Worm (Caenorhabditis elegans): ENCODE data around the gene F52E1.3.

DNA sequence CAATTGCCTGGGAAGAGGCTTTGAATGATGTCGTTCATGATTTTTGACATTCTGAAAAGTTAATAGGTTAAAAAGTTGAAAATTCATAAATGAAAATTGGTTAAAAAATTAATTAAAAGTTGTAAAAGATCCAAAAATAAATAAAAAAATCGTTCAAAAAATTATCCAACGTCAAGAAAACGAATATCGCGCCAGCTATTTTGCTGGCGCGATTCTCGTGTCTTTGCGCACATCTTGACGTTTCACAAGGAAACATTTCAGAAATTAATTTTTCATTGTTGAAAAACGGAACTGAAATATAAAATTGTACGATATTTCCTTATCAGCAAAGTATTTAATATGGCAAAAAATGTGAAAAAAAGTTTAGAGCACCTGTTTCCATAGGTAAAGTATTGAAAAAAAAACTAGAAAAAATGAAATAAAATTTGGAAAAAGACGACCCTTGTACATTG is 35.5 kb upstream of the F52E1.3 start, which contains the start of gene mpdu-1:
- TF ChIP-seq zip-5 (tag; optimal IDR thresholded peaks at IDR 0.05): no peak
- TF ChIP-seq ama-1 (optimal IDR thresholded peaks at IDR 0.05): no peak
- TF ChIP-seq nhr-11 (tag; optimal IDR thresholded peaks at IDR 0.05): no peak
- TF ChIP-seq dmd-4 (tag; optimal IDR thresholded peaks at IDR 0.05; ENCODE audit: borderline replicate concordance): no peak
- no peak for TF ChIP-seq fkh-10 (GFP tag; optimal IDR thresholded peaks at IDR 0.05)
- TF ChIP-seq C08G9.2 (tag; optimal IDR thresholded peaks at IDR 0.05): no peak
- TF ChIP-seq fax-1 (tag; optimal IDR thresholded peaks at IDR 0.05): no peak
- no peak for TF ChIP-seq madf-2 (tag; optimal IDR thresholded peaks at IDR 0.05)
- no peak for TF ChIP-seq sox-4 (tag; optimal IDR thresholded peaks at IDR 0.05)
- TF ChIP-seq npax-4 (tag; optimal IDR thresholded peaks at IDR 0.05): no peak
- no peak for TF ChIP-seq ceh-9 (tag; optimal IDR thresholded peaks at IDR 0.05)
